Fruit fly (Drosophila melanogaster): ENCODE results near the gene CG34134.
A peak's percentile ranks its signal among the peaks of the same experiment; 100 is the strongest.

Gene CG34134

DNA sequence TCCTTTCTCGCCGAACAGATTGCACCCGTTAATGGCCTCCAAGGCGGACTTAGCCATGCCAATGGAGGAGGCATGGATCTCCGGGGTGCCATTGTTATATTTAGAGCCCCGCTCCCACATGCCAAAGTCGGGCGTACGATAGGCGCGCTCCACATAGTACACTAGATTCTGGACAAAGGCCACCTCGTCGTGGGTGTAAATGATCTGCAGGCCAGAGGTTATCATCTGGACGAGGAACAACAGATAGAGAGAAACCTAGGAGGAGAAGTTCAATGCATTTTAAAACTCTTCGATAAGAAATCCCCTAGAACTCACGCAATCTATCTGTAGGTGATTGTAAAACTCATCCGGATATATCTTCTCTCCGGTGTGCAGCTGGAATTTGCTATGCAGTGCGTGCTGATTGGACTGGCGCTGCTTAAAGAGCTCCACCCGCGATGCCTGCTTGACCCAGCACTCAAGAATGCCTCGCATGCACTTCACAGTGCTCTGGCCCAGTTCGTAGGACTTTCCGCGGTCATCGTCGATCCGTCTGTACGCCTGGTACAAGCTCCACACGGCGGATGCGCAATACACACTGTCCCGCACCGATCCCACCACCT, 5.2 kb upstream of the CG34134 start:
- TF ChIP-seq Eip78C (GFP tag): no peak
- TF ChIP-seq svp (GFP tag): peak; percentile 99
- TF ChIP-seq ss (GFP tag; optimal IDR thresholded peaks at IDR 0.05): no peak

- TF ChIP-seq dsx (GFP tag; optimal IDR thresholded peaks at IDR 0.05; ENCODE audit: poor library complexity, severe bottlenecking): no peak
- TF ChIP-seq Met (GFP tag; optimal IDR thresholded peaks at IDR 0.05): no peak
- TF ChIP-seq Eip78C (GFP tag): no peak
- TF ChIP-seq CG10669 (GFP tag; optimal IDR thresholded peaks at IDR 0.05): no peak
- TF ChIP-seq Hr4 (GFP tag; optimal IDR thresholded peaks at IDR 0.05): no peak
- TF ChIP-seq CG8119 (GFP tag; IDR thresholded peaks at IDR 0.05): no peak
- TF ChIP-seq Eip75B (GFP tag; optimal IDR thresholded peaks at IDR 0.05): no peak
- no peak for TF ChIP-seq net (GFP tag; optimal IDR thresholded peaks at IDR 0.05)
- TF ChIP-seq Hr39 (GFP tag; optimal IDR thresholded peaks at IDR 0.05): no peak
- no peak for TF ChIP-seq esn (GFP tag; optimal IDR thresholded peaks at IDR 0.05)
- no peak for TF ChIP-seq dac (GFP tag; optimal IDR thresholded peaks at IDR 0.05)
- TF ChIP-seq CG10631 (GFP tag; optimal IDR thresholded peaks at IDR 0.05): no peak
- no peak for TF ChIP-seq achi (GFP tag; optimal IDR thresholded peaks at IDR 0.05)
- no peak for TF ChIP-seq CG31627 (GFP tag; optimal IDR thresholded peaks at IDR 0.05)
- no peak for TF ChIP-seq pdm3 (GFP tag; optimal IDR thresholded peaks at IDR 0.05)
- no peak for TF ChIP-seq CG16779 (tag; optimal IDR thresholded peaks at IDR 0.05)
- TF ChIP-seq cyc (GFP tag; optimal IDR thresholded peaks at IDR 0.05): no peak
- no peak for TF ChIP-seq CG1621 (tag; optimal IDR thresholded peaks at IDR 0.05)
- TF ChIP-seq fkh (GFP tag; optimal IDR thresholded peaks at IDR 0.05): no peak
- TF ChIP-seq Lpt (GFP tag; optimal IDR thresholded peaks at IDR 0.05): no peak
These were observed 5.6 kb downstream of the CG34134 start for dm6 chr2L:8185008-8185407.

DNA sequence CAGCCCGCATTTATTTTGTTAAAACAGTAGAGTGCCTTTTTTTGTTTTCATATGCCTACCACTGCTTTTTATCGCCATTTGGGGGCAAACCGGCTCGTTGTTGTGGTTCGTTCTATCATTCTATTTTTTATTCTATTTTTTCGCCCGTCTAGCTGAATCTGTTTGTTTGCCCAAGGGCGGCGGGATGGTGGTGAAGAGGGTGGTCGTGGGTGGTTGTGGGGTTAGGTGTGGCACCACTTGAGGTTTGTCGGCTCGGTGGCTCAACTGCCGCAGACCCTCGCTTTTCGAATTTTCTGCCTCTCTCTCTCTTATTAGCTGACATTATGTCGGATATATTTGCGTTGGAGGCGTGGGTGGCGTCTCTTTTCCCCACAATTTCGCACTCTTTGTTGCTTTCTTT, 19.0 kb downstream of the CG34134 start:
- TF ChIP-seq CG15336 (GFP tag; IDR thresholded peaks at IDR 0.05) (peak; percentile 23; the same call in 1 of the 2 replicates), Lpt (GFP tag; optimal IDR thresholded peaks at IDR 0.05) (no peak), CG6163 (GFP tag; IDR thresholded peaks at IDR 0.05) (0 out of 3 replicates have a peak, but pooled peaks have one; percentile 44), salr (GFP tag; optimal IDR thresholded peaks at IDR 0.05) (no peak), Sox14 (GFP tag; optimal IDR thresholded peaks at IDR 0.05) (peak; percentile 24)

- TF ChIP-seq Hr38 (GFP tag; optimal IDR thresholded peaks at IDR 0.05): no peak
- TF ChIP-seq OdsH (GFP tag; optimal IDR thresholded peaks at IDR 0.05): no peak
- TF ChIP-seq CG11762 (GFP tag; optimal IDR thresholded peaks at IDR 0.05; ENCODE audit: insufficient read depth): no peak
- TF ChIP-seq Eip93F (GFP tag; optimal IDR thresholded peaks at IDR 0.05): no peak
- TF ChIP-seq cyc (GFP tag; optimal IDR thresholded peaks at IDR 0.05): no peak
- TF ChIP-seq CG7368 (GFP tag; optimal IDR thresholded peaks at IDR 0.05): no peak
- TF ChIP-seq Eip78C (GFP tag): no peak
- TF ChIP-seq Gug (GFP tag; IDR thresholded peaks at IDR 0.05): no peak
These were observed 19.9 kb downstream of the CG34134 start for dm6 chr2L:8170600-8171182.

dm6 chr2L:8168075-8168474, 22.5 kb downstream of the CG34134 start:
- no peak for TF ChIP-seq CG6792 (GFP tag; optimal IDR thresholded peaks at IDR 0.05)
- no peak for TF ChIP-seq CG11762 (GFP tag; optimal IDR thresholded peaks at IDR 0.05; ENCODE audit: insufficient read depth)
- TF ChIP-seq Hr4 (GFP tag; optimal IDR thresholded peaks at IDR 0.05): peak; percentile 53
- TF ChIP-seq CG11902 (GFP tag; optimal IDR thresholded peaks at IDR 0.05): no peak
- TF ChIP-seq lz (GFP tag; optimal IDR thresholded peaks at IDR 0.05): no peak
- no peak for TF ChIP-seq fd59A (GFP tag; optimal IDR thresholded peaks at IDR 0.05)
- peak; percentile 64 for TF ChIP-seq CG32006 (GFP tag; optimal IDR thresholded peaks at IDR 0.05)
- TF ChIP-seq CG8119 (GFP tag; IDR thresholded peaks at IDR 0.05): peak; percentile 38; the same call in 2 of the 3 replicates
- 0 out of 3 replicates have a peak, but pooled peaks have one; percentile 35 for TF ChIP-seq CG6163 (GFP tag; IDR thresholded peaks at IDR 0.05)
- peak; percentile 47 for TF ChIP-seq CG15336 (GFP tag; IDR thresholded peaks at IDR 0.05)
- TF ChIP-seq net (GFP tag; optimal IDR thresholded peaks at IDR 0.05): peak; percentile 40
- peak; percentile 16 for TF ChIP-seq pdm3 (GFP tag; optimal IDR thresholded peaks at IDR 0.05)
- no peak for TF ChIP-seq ss (GFP tag; optimal IDR thresholded peaks at IDR 0.05)
- no peak for TF ChIP-seq achi (GFP tag; optimal IDR thresholded peaks at IDR 0.05)
- TF ChIP-seq Eip78C (GFP tag): peak; percentile 56
- no peak for TF ChIP-seq CG1621 (tag; optimal IDR thresholded peaks at IDR 0.05)
- peak; percentile 49; the same call in 2 of the 3 replicates for TF ChIP-seq eg (GFP tag; IDR thresholded peaks at IDR 0.05)

Data from whole organism, prepupa.